Fruit fly (Drosophila melanogaster): ENCODE measurements around the gene Spn77Bc.

The Spn77Bc gene

dm6 chr3L:20385969-20386370 is 43.5 kb downstream of the Spn77Bc start (continued):
- TF ChIP-seq unc-4 (GFP tag; IDR thresholded peaks at IDR 0.05; ENCODE audit: partially characterized antibody): 0 out of 2 replicates have a peak, but pooled peaks have one; percentile 19
- TF ChIP-seq CG12236 (GFP tag; optimal IDR thresholded peaks at IDR 0.05): no peak
- no peak for TF ChIP-seq Awh (GFP tag; IDR thresholded peaks at IDR 0.05)
- peak; percentile 22 for TF ChIP-seq CG6765 (GFP tag; optimal IDR thresholded peaks at IDR 0.05)

- TF ChIP-seq CG17829 (tag; optimal IDR thresholded peaks at IDR 0.05) (no peak), Ssrp (tag; optimal IDR thresholded peaks at IDR 0.05) (no peak), lilli (GFP tag; optimal IDR thresholded peaks at IDR 0.05) (no peak), ci (GFP tag; IDR thresholded peaks at IDR 0.05) (0 out of 3 replicates have a peak, but pooled peaks have one; percentile 25), Eip74EF (GFP tag; optimal IDR thresholded peaks at IDR 0.05) (peak in 1 of 2 experiments; percentile 55), Hmx (GFP tag; optimal IDR thresholded peaks at IDR 0.05) (no peak), lbe (GFP tag; optimal IDR thresholded peaks at IDR 0.05) (peak; percentile 16), lab (GFP tag; optimal IDR thresholded peaks at IDR 0.05) (peak; percentile 65), CG8290 (GFP tag; optimal IDR thresholded peaks at IDR 0.05) (no peak), CG8290 (tag; optimal IDR thresholded peaks at IDR 0.05) (peak in 1 of 2 experiments; percentile 30), HmgD (GFP tag; optimal IDR thresholded peaks at IDR 0.05) (no peak), CG13296 (GFP tag; optimal IDR thresholded peaks at IDR 0.05) (no peak), Mrtf (GFP tag; IDR thresholded peaks at IDR 0.05) (no peak), Abd-B (GFP tag; optimal IDR thresholded peaks at IDR 0.05) (no peak), CrebB (tag; optimal IDR thresholded peaks at IDR 0.05) (peak; percentile 13), bab2 (GFP tag; optimal IDR thresholded peaks at IDR 0.05) (no peak), CG33557 (GFP tag; optimal IDR thresholded peaks at IDR 0.05) (no peak), Bgb (GFP tag; IDR thresholded peaks at IDR 0.05; ENCODE audit: partially characterized antibody) (no peak), zfh2 (GFP tag; optimal IDR thresholded peaks at IDR 0.05) (no peak), CG11504 (tag; optimal IDR thresholded peaks at IDR 0.05) (no peak), Aef1 (GFP tag; IDR thresholded peaks at IDR 0.05) (no peak), dysf (GFP tag; IDR thresholded peaks at IDR 0.05) (0 out of 3 replicates have a peak, but pooled peaks have one; percentile 28), GATAe (GFP tag; conservative IDR thresholded peaks at IDR 0.05) (peak; percentile 62), CG1024 (GFP tag; IDR thresholded peaks at IDR 0.05) (0 out of 2 replicates have a peak, but pooled peaks have one; percentile 14), CG15601 (tag; optimal IDR thresholded peaks at IDR 0.05) (peak; percentile 6), en (GFP tag; optimal IDR thresholded peaks at IDR 0.05) (no peak), sens-2 (GFP tag; IDR thresholded peaks at IDR 0.05) (no peak), Hmr (GFP tag; optimal IDR thresholded peaks at IDR 0.05) (peak; percentile 2), CG1603 (tag; optimal IDR thresholded peaks at IDR 0.05) (no peak), gt (GFP tag; IDR thresholded peaks at IDR 0.05) (no peak), sr (GFP tag; IDR thresholded peaks at IDR 0.05) (no peak), prd (optimal IDR thresholded peaks at IDR 0.05) (no peak), prd (GFP tag; IDR thresholded peaks at IDR 0.05) (no peak), CG13894 (tag; optimal IDR thresholded peaks at IDR 0.05) (peak; percentile 2), CG12219 (GFP tag; optimal IDR thresholded peaks at IDR 0.05) (no peak), vfl (GFP tag; optimal IDR thresholded peaks at IDR 0.05) (no peak), chinmo (GFP tag; IDR thresholded peaks at IDR 0.05; ENCODE audit: partially characterized antibody) (0 out of 4 replicates have a peak, but pooled peaks have one; percentile 41), CG18599 (GFP tag; optimal IDR thresholded peaks at IDR 0.05) (peak; percentile 51), Six4 (GFP tag; optimal IDR thresholded peaks at IDR 0.05) (no peak), CG17328 (GFP tag; IDR thresholded peaks at IDR 0.05) (no peak), hkb (optimal IDR thresholded peaks at IDR 0.05) (no peak), hkb (GFP tag; IDR thresholded peaks at IDR 0.05) (0 out of 2 replicates have a peak, but pooled peaks have one; percentile 14), ro (GFP tag; IDR thresholded peaks at IDR 0.05) (no peak), CG13123 (GFP tag; optimal IDR thresholded peaks at IDR 0.05) (no peak)
These were observed 44.8 kb downstream of the Spn77Bc start for dm6 chr3L:20387038-20387842.
